Fruit fly (Drosophila melanogaster) Kc167 (cell line): ENCODE measurements around the gene CG15382.

Experiments
- Myc ChIP-seq: fragments of >200 bp; optimal IDR thresholded peaks from 2 replicates; lab custom pipeline; 2017; ENCODE audit warnings: missing external identifiers
- Sin3A ChIP-seq: fragments of >200 bp; optimal IDR thresholded peaks from 2 replicates; lab custom pipeline; 2018; ENCODE audit warnings: missing external identifiers
- h ChIP-seq: fragments of >200 bp; optimal IDR thresholded peaks from 3 replicates; lab custom pipeline; 2018; ENCODE audit warnings: missing external identifiers
- insv ChIP-seq: fragments of >200 bp; optimal IDR thresholded peaks from 3 replicates; lab custom pipeline; 2018; ENCODE audit warnings: missing external identifiers
- psq ChIP-seq: fragments of >200 bp; optimal IDR thresholded peaks from 2 replicates; lab custom pipeline; 2017; ENCODE audit warnings: missing external identifiers
- ttk ChIP-seq: sonication (Bioruptor generic); optimal IDR thresholded peaks from 2 replicates; lab custom pipeline; 2017; ENCODE audit warnings: missing external identifiers

dm6 chr2L:2202018-2202852 lies 46.7 kb downstream of the CG15382 start:
- no peak for TF ChIP-seq insv (lab: Kevin White, UChicago)
- no peak for TF ChIP-seq h (lab: Kevin White, UChicago)
- no peak for TF ChIP-seq psq (lab: Kevin White, UChicago)
- no peak for TF ChIP-seq ttk (lab: Kevin White, UChicago)
- TF ChIP-seq Sin3A, result no peak
- TF ChIP-seq Myc (lab: Kevin White, UChicago), result no peak
